Worm (Caenorhabditis elegans) whole organism, late embryonic: Measurements from ENCODE around the gene ssp-36.

Experiments
- C08G9.2 ChIP-seq: sonication (generic microtip); optimal IDR thresholded peaks from 2 replicates; lab custom pipeline; 2016; ENCODE audit warnings: mild to moderate bottlenecking, missing genetic modification characterization, moderate library complexity, missing compliant biosample characterization
- F13H6.1 ChIP-seq: sonication (generic microtip); optimal IDR thresholded peaks from 2 replicates; lab custom pipeline; 2016; ENCODE audit warnings: missing genetic modification characterization, missing compliant biosample characterization
- T23F11.4 ChIP-seq: fragments of 200-800 bp; sonication (Bioruptor generic); optimal IDR thresholded peaks from 2 replicates; lab custom pipeline; 2018; ENCODE audit warnings: mild to moderate bottlenecking, missing genetic modification characterization, missing compliant biosample characterization
- ahr-1 ChIP-seq: sonication (generic microtip); optimal IDR thresholded peaks from 2 replicates; lab custom pipeline; 2016; ENCODE audit warnings: missing genetic modification characterization, missing compliant biosample characterization
- ceh-14 ChIP-seq: sonication (generic microtip); optimal IDR thresholded peaks from 2 replicates; lab custom pipeline; 2016; ENCODE audit warnings: missing genotype, missing genetic modification characterization, missing compliant biosample characterization
- ceh-19 ChIP-seq: fragments of 200-800 bp; sonication (Bioruptor generic); optimal IDR thresholded peaks from 2 replicates; lab custom pipeline; 2018; ENCODE audit warnings: mild to moderate bottlenecking, missing genetic modification characterization, missing compliant biosample characterization
- ceh-31 ChIP-seq: sonication (generic microtip); optimal IDR thresholded peaks from 2 replicates; lab custom pipeline; 2016; ENCODE audit warnings: missing genetic modification characterization, missing compliant biosample characterization
- ceh-48 ChIP-seq: sonication (generic microtip); optimal IDR thresholded peaks from 2 replicates; lab custom pipeline; 2016; ENCODE audit warnings: missing genetic modification characterization, inconsistent platforms, missing compliant biosample characterization
- dmd-4 ChIP-seq: sonication (generic microtip); optimal IDR thresholded peaks from 2 replicates; lab custom pipeline; 2016; ENCODE audit warnings: borderline replicate concordance, missing genetic modification characterization, missing compliant biosample characterization
- elt-2 ChIP-seq: sonication (generic microtip); optimal IDR thresholded peaks from 2 replicates; lab custom pipeline; 2016; ENCODE audit warnings: missing genetic modification reagents, missing genetic modification characterization, missing compliant biosample characterization
- elt-4 ChIP-seq: sonication (generic microtip); optimal IDR thresholded peaks from 2 replicates; lab custom pipeline; 2016; ENCODE audit warnings: missing genetic modification characterization, missing compliant biosample characterization
- eyg-1 ChIP-seq: sonication (generic microtip); optimal IDR thresholded peaks from 2 replicates; lab custom pipeline; 2016; ENCODE audit warnings: missing genotype, missing genetic modification characterization, missing compliant biosample characterization
- fax-1 ChIP-seq: sonication (generic microtip); optimal IDR thresholded peaks from 2 replicates; lab custom pipeline; 2016; ENCODE audit warnings: missing genotype, missing genetic modification characterization, missing compliant biosample characterization
- hlh-13 ChIP-seq: fragments of 200-800 bp; sonication (Bioruptor generic); optimal IDR thresholded peaks from 2 replicates; lab custom pipeline; 2018; ENCODE audit warnings: mild to moderate bottlenecking, missing genetic modification characterization, missing compliant biosample characterization
- hlh-15 ChIP-seq: sonication (generic microtip); optimal IDR thresholded peaks from 2 replicates; lab custom pipeline; 2016; ENCODE audit warnings: missing genetic modification characterization, missing compliant biosample characterization
- hlh-30 ChIP-seq: sonication (generic microtip); optimal IDR thresholded peaks from 2 replicates; lab custom pipeline; 2017; ENCODE audit warnings: antibody characterized with exemption, missing genetic modification characterization, missing compliant biosample characterization; ENCODE audit not compliant: insufficient read depth
- hlh-6 ChIP-seq: sonication (generic microtip); optimal IDR thresholded peaks from 2 replicates; lab custom pipeline; 2016; ENCODE audit warnings: missing genotype, missing genetic modification characterization, missing compliant biosample characterization
- lim-6 ChIP-seq: sonication (generic microtip); optimal IDR thresholded peaks from 2 replicates; lab custom pipeline; 2016; ENCODE audit warnings: missing genetic modification characterization, missing compliant biosample characterization
- madf-2 ChIP-seq: sonication (generic microtip); optimal IDR thresholded peaks from 2 replicates; lab custom pipeline; 2017; ENCODE audit warnings: missing genetic modification characterization, missing compliant biosample characterization
- nhr-11 ChIP-seq: fragments of 150-350 bp; optimal IDR thresholded peaks from 2 replicates; lab custom pipeline; 2014; ENCODE audit warnings: missing biosample characterization, missing genetic modification characterization
- nhr-232 ChIP-seq: sonication (generic microtip); optimal IDR thresholded peaks from 2 replicates; lab custom pipeline; 2016; ENCODE audit warnings: missing genetic modification characterization, missing compliant biosample characterization
- npax-4 ChIP-seq: sonication (generic microtip); optimal IDR thresholded peaks from 2 replicates; lab custom pipeline; 2016; ENCODE audit warnings: missing genetic modification characterization, missing compliant biosample characterization
- odd-2 ChIP-seq: sonication (generic microtip); optimal IDR thresholded peaks from 2 replicates; lab custom pipeline; 2017; ENCODE audit warnings: antibody characterized with exemption, mild to moderate bottlenecking, missing genetic modification characterization, missing compliant biosample characterization
- pag-3 ChIP-seq: sonication (generic microtip); optimal IDR thresholded peaks from 2 replicates; lab custom pipeline; 2016; ENCODE audit warnings: missing compliant biosample characterization, missing genetic modification characterization, borderline replicate concordance
- pax-1 ChIP-seq: fragments of 150-350 bp; optimal IDR thresholded peaks from 2 replicates; lab custom pipeline; 2014; ENCODE audit warnings: missing biosample characterization, missing genetic modification characterization
- pha-4 ChIP-seq: fragments of 150-350 bp; optimal IDR thresholded peaks from 2 replicates; lab custom pipeline; 2018; ENCODE audit warnings: missing biosample characterization, missing genetic modification reagents, missing genetic modification characterization
- sdc-2 ChIP-seq: sonication (generic microtip); optimal IDR thresholded peaks from 2 replicates; lab custom pipeline; 2016; ENCODE audit warnings: missing genotype, missing genetic modification characterization, missing compliant biosample characterization
- sox-2 ChIP-seq: fragments of 200-800 bp; sonication (Bioruptor generic); IDR thresholded peaks from 2 replicates; pipeline ENCODE4 v1.3.6; 2022; ENCODE audit warnings: missing genetic modification reagents, missing genetic modification characterization, missing compliant biosample characterization
- syd-9 ChIP-seq: sonication (generic microtip); optimal IDR thresholded peaks from 2 replicates; lab custom pipeline; 2016; ENCODE audit warnings: mild to moderate bottlenecking, missing genetic modification characterization, moderate library complexity, missing compliant biosample characterization
- tbx-7 ChIP-seq: sonication (generic microtip); optimal IDR thresholded peaks from 2 replicates; lab custom pipeline; 2016; ENCODE audit warnings: missing genotype, missing genetic modification characterization, missing compliant biosample characterization
- ttx-3 ChIP-seq: sonication (generic microtip); optimal IDR thresholded peaks from 2 replicates; lab custom pipeline; 2016; ENCODE audit warnings: missing genetic modification reagents, missing genetic modification characterization, missing compliant biosample characterization
- unc-42 ChIP-seq: sonication (generic microtip); optimal IDR thresholded peaks from 2 replicates; lab custom pipeline; 2016; ENCODE audit warnings: missing genotype, missing genetic modification characterization, missing compliant biosample characterization
- unc-55 ChIP-seq: sonication (generic microtip); optimal IDR thresholded peaks from 2 replicates; lab custom pipeline; 2017; ENCODE audit warnings: missing biosample characterization, missing genetic modification reagents, missing genetic modification characterization
- unc-86 ChIP-seq: sonication (generic microtip); optimal IDR thresholded peaks from 2 replicates; lab custom pipeline; 2016; ENCODE audit warnings: missing genetic modification characterization, missing compliant biosample characterization
- zip-5 ChIP-seq: sonication (generic microtip); optimal IDR thresholded peaks from 2 replicates; lab custom pipeline; 2016; ENCODE audit warnings: missing genetic modification characterization, missing compliant biosample characterization

Gene ssp-36

ce11 chrIV:9735750-9736149 is 30.4 kb downstream of the ssp-36 start:
- TF ChIP-seq elt-2 (tag; lab: Kevin White, UChicago) (peak; percentile 64), ceh-19 (no peak)

- no peak for TF ChIP-seq sox-2 (GFP tag; lab: Robert Waterston, UW)
- no peak for TF ChIP-seq ttx-3 (tag; lab: Kevin White, UChicago)
- no peak for TF ChIP-seq C08G9.2 (tag; lab: Kevin White, UChicago)
- no peak for TF ChIP-seq syd-9 (tag; lab: Kevin White, UChicago)
- TF ChIP-seq ceh-31, result no peak
- TF ChIP-seq pax-1 (tag; lab: Kevin White, UChicago), result no peak
- TF ChIP-seq, all 69 proteins: peak for 0
Observed at ce11 chrIV:9734861-9735260, 31.3 kb downstream of the ssp-36 start.

DNA sequence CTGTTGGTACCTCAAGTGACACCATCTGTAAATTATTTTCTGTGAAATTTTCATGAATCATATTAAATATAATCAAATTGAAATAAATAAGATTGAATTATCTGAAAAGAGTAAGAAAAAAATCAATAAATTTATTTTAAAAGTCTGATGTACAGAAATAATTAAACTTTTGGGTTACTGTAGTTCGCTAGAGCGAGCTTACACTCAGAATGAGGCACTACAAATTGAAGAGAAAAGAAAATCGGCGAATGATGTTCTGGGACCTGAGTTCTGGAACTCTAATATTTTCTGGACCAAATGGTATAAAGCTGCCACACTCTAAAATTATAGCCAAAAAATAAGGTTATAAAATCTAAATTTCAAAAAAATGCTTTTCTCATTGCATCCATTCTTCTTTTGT is 32.2 kb downstream of the ssp-36 start:
- TF ChIP-seq madf-2 (tag; lab: Kevin White, UChicago), result no peak
- no peak for TF ChIP-seq dmd-4
- no peak for TF ChIP-seq lim-6
- no peak for TF ChIP-seq ceh-48 (tag; lab: Kevin White, UChicago)
- TF ChIP-seq nhr-232 (tag; lab: Kevin White, UChicago), result no peak
- TF ChIP-seq unc-42 (tag; lab: Kevin White, UChicago), result no peak
- TF ChIP-seq ahr-1 (tag; lab: Kevin White, UChicago), result no peak

DNA sequence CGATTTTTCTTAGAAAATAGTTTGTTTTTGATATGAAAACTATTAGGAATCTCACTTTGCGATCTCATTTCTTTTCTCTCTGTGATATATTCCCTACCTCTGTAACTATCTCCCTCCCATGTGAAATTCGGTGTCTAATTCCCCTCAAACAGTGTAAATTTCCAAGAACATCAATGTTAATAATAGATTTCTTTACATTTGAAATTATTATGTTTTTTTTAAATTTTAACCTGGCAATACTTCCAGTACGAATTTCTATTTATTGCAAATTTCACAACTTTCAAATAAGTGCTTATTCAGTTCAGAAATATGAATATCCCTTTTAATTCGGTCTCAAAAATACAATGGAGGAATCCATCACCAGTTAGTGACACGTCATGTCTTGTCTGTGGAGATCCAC is 37.8 kb downstream of the ssp-36 start, which contains the start of gene nhr-100:
TSS of gene nhr-100 (plus strand) at position 301 of the 400 bp plus-strand sequence.
- TF ChIP-seq T23F11.4 (GFP tag; lab: Kevin White, UChicago) (no peak), npax-4 (tag; lab: Kevin White, UChicago) (no peak), pax-1 (tag; lab: Kevin White, UChicago) (no peak), hlh-6 (tag; lab: Kevin White, UChicago) (no peak), unc-55 (no peak), pha-4 (tag; lab: Kevin White, UChicago) (no peak)

DNA sequence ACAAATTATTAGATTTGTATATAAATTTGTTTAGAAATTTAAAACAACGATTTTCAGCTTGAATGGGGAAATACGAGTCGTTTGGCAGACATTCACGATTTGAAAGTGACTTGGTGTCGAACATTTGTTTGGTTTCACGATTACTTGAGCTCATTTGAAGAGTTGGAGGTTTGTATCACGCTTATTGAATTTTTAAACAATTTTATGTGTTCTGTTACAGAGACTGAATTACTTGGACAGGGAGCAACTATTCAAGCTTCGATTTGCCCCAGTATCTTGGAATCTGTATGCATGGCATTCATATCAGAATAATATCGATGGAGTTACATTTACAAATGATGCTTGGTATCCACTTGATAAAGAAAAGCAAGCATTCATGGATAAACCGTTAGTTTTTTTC is 38.9 kb downstream of the ssp-36 start:
- TF ChIP-seq nhr-232 (tag; lab: Kevin White, UChicago) (no peak), unc-86 (tag; lab: Kevin White, UChicago) (no peak), tbx-7 (tag; lab: Kevin White, UChicago) (no peak), fax-1 (tag; lab: Kevin White, UChicago) (no peak), hlh-6 (tag; lab: Kevin White, UChicago) (no peak), ceh-14 (no peak), hlh-15 (tag; lab: Kevin White, UChicago) (no peak), hlh-30 (no peak)

ce11 chrIV:9725468-9725985 is 40.6 kb downstream of the ssp-36 start:
- TF ChIP-seq sdc-2 (tag; lab: Kevin White, UChicago), result no peak
- TF ChIP-seq sox-2 (GFP tag; lab: Robert Waterston, UW), result no peak
- no peak for TF ChIP-seq elt-2 (tag; lab: Kevin White, UChicago)
- TF ChIP-seq ttx-3 (tag; lab: Kevin White, UChicago), result no peak
- no peak for TF ChIP-seq F13H6.1 (tag; lab: Kevin White, UChicago)
- no peak for TF ChIP-seq ceh-31
- TF ChIP-seq elt-4 (tag; lab: Kevin White, UChicago), result no peak
- TF ChIP-seq pha-4 (tag; lab: Kevin White, UChicago), result no peak
- no peak for TF ChIP-seq odd-2 (tag; lab: Kevin White, UChicago)
- no peak for TF ChIP-seq eyg-1 (tag; lab: Kevin White, UChicago)
- TF ChIP-seq zip-5, result no peak
- no peak for TF ChIP-seq nhr-11
- TF ChIP-seq pag-3 (tag; lab: Kevin White, UChicago), result no peak
- TF ChIP-seq hlh-13, result no peak
